Fruit fly (Drosophila melanogaster) whole organism, pupa: ENCODE measurements around the gene Gk2.

Experiments
- CG13204 ChIP-seq: fragments of 200-800 bp; sonication (Bioruptor generic); optimal IDR thresholded peaks from 2 replicates; lab custom pipeline; 2018; ENCODE audit warnings: missing biosample characterization, mild to moderate bottlenecking, missing genetic modification characterization, moderate library complexity
- CG32121 ChIP-seq: fragments of 200-800 bp; sonication (Bioruptor generic); IDR thresholded peaks from 2 replicates; pipeline ENCODE4 v1.3.6; 2022; ENCODE audit warnings: missing biosample characterization, missing genetic modification characterization
- CG34367 ChIP-seq: fragments of 200-800 bp; sonication (Bioruptor generic); optimal IDR thresholded peaks from 2 replicates; lab custom pipeline; 2018; ENCODE audit warnings: missing biosample characterization, mild to moderate bottlenecking, missing genetic modification characterization
- CG4496 ChIP-seq: fragments of 200-800 bp; sonication (Bioruptor generic); IDR thresholded peaks from 3 replicates; pipeline ENCODE4 v1.3.6; 2022; ENCODE audit warnings: missing biosample characterization, missing genetic modification characterization
- CG8301 ChIP-seq: fragments of 200-800 bp; sonication (Bioruptor generic); optimal IDR thresholded peaks from 2 replicates; lab custom pipeline; 2018; ENCODE audit warnings: missing biosample characterization, mild to moderate bottlenecking, missing genetic modification characterization
- EcR ChIP-seq: fragments of 200-800 bp; sonication (Bioruptor generic); optimal IDR thresholded peaks from 3 replicates; lab custom pipeline; 2019; ENCODE audit warnings: missing biosample characterization, missing genetic modification characterization, mild to moderate bottlenecking, moderate library complexity, missing genetic modification reagents
- Ets98B ChIP-seq: fragments of 200-800 bp; sonication (Bioruptor generic); IDR thresholded peaks from 2 replicates; pipeline ENCODE4 v1.3.6; 2022; ENCODE audit warnings: missing biosample characterization, missing genetic modification characterization
- Pif1B ChIP-seq: fragments of 200-800 bp; sonication (Bioruptor generic); optimal IDR thresholded peaks from 3 replicates; lab custom pipeline; 2016; ENCODE audit warnings: missing biosample characterization, missing genetic modification characterization

- TF ChIP-seq CG34367 = no peak
- no peak for TF ChIP-seq Ets98B (GFP tag; lab: Robert Waterston, UW)
- TF ChIP-seq Pif1B (GFP tag; lab: Kevin White, UChicago) = no peak
- TF ChIP-seq EcR (GFP tag; lab: Kevin White, UChicago) = no peak
- TF ChIP-seq CG13204 (GFP tag; lab: Kevin White, UChicago) = no peak
- TF ChIP-seq CG32121 (GFP tag; lab: Robert Waterston, UW) = no peak
- TF ChIP-seq CG4496 (GFP tag; lab: Robert Waterston, UW) = no peak
- TF ChIP-seq CG8301 (tag; lab: Kevin White, UChicago) = no peak
These were observed 39.0 kb downstream of the Gk2 start, which contains the start of the genes CG2021 and mRpL46 for dm6 chr3L:1777249-1777648.
